Worm (Caenorhabditis elegans) whole organism, L4 larva: Measurements from ENCODE around the gene rpl-25.1.

Experiments used
- F44E2.7 ChIP-seq: fragments of 200-800 bp; sonication (Bioruptor generic); IDR thresholded peaks from 2 replicates; pipeline ENCODE4 v2.1.2; 2022; ENCODE audit warnings: missing genetic modification characterization, missing compliant biosample characterization
- mdl-1 ChIP-seq, 2 experiments: fragments of 150-350 bp in 1 of 2; sonication (generic microtip) in 1 of 2; optimal IDR thresholded peaks; 2 replicates each; lab custom pipeline; 2014 to 2017; ENCODE audit warnings: missing biosample characterization in 2 of 2, missing genetic modification characterization in 2 of 2
- nhr-42 ChIP-seq: fragments of 200-800 bp; sonication (Bioruptor generic); IDR thresholded peaks from 2 replicates; pipeline ENCODE4 v1.3.6; 2022; ENCODE audit warnings: missing genetic modification characterization, missing compliant biosample characterization
- skn-1 ChIP-seq: fragments of 150-350 bp; optimal IDR thresholded peaks from 2 replicates; lab custom pipeline; 2014; ENCODE audit warnings: missing biosample characterization, missing genetic modification characterization
- ztf-7 ChIP-seq: fragments of 150-350 bp; optimal IDR thresholded peaks from 2 replicates; lab custom pipeline; 2014; ENCODE audit warnings: missing biosample characterization, missing genetic modification characterization

DNA sequence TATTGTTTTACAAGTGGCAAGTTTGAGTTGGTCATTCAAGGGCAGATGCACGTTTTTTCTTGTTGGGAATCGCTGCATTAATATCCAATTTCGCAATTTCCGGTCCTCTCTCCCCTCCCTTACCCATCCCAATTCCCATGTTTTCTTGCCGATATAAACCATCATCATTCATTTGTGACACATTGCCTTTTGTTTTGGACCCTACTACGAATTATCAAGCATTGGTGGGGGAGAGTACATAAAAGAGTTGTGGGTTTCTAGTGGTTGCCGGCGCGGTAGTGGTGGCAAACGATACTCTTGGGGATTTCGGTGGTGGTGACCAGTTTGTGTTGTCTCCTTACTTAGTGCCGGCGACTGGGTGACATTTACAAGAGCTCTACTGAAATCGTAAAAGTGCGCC lies 27.3 kb downstream of the rpl-25.1 start:
- no peak for TF ChIP-seq mdl-1 (tag; optimal IDR thresholded peaks at IDR 0.05; lab: Kevin White, UChicago)
- no peak for TF ChIP-seq nhr-42 (GFP tag; lab: Robert Waterston, UW)
- TF ChIP-seq ztf-7 (tag; lab: Kevin White, UChicago), result no peak
- TF ChIP-seq skn-1 (tag; lab: Kevin White, UChicago), result no peak
- TF ChIP-seq F44E2.7, result no peak
